Fruit fly (Drosophila melanogaster): ENCODE data around the gene CG1737.

dm6 chrX:11389494-11390447 lies 39.4 kb downstream of the CG1737 start:
- TF ChIP-seq Pif1A (GFP tag; optimal IDR thresholded peaks at IDR 0.05), result no peak
- no peak for TF ChIP-seq Snoo (tag; optimal IDR thresholded peaks at IDR 0.05)
- TF ChIP-seq Pif1B (GFP tag; optimal IDR thresholded peaks at IDR 0.05), result peak; percentile 3
- peak; percentile 34 for TF ChIP-seq EcR (GFP tag; optimal IDR thresholded peaks at IDR 0.05)
- peak; percentile 1 for TF ChIP-seq CG34367 (tag; optimal IDR thresholded peaks at IDR 0.05)

Data from whole organism, pupa.